Worm (Caenorhabditis elegans): ENCODE data around the gene nhr-101.
A peak's percentile ranks its signal among the peaks of the same experiment; 100 is the strongest.

The nhr-101 gene

ce11 chrV:11531100-11531499 is 39.2 kb upstream of the nhr-101 start (continued):
- TF ChIP-seq ets-5 (GFP tag; IDR thresholded peaks at IDR 0.05): no peak
- no peak for TF ChIP-seq hpl-2 (GFP tag; optimal IDR thresholded peaks at IDR 0.05)
- peak; percentile 100 for TF ChIP-seq nhr-85 (tag)
- no peak for TF ChIP-seq ztf-4 (tag; optimal IDR thresholded peaks at IDR 0.05)
- no peak for TF ChIP-seq unc-30 (tag; optimal IDR thresholded peaks at IDR 0.05)
- TF ChIP-seq lin-15B (tag; optimal IDR thresholded peaks at IDR 0.05): no peak
- TF ChIP-seq ztf-11 (tag; optimal IDR thresholded peaks at IDR 0.05): no peak
- no peak for TF ChIP-seq nhr-12 (tag; optimal IDR thresholded peaks at IDR 0.05)
- TF ChIP-seq sox-4 (tag; optimal IDR thresholded peaks at IDR 0.05): no peak
- TF ChIP-seq swsn-7 (tag; optimal IDR thresholded peaks at IDR 0.05): peak; percentile 31
- TF ChIP-seq aly-2 (tag; optimal IDR thresholded peaks at IDR 0.05): no peak
- no peak for TF ChIP-seq sup-37 (GFP tag; optimal IDR thresholded peaks at IDR 0.05)
- no peak for TF ChIP-seq Y116A8C.19 (tag; optimal IDR thresholded peaks at IDR 0.05; ENCODE audit: borderline replicate concordance)
- TF ChIP-seq unc-130 (tag; optimal IDR thresholded peaks at IDR 0.05): peak; percentile 84
- TF ChIP-seq nhr-84 (tag; optimal IDR thresholded peaks at IDR 0.05): no peak
- no peak for TF ChIP-seq ceh-8 (GFP tag; optimal IDR thresholded peaks at IDR 0.05)
- no peak for TF ChIP-seq nhr-77 (tag; optimal IDR thresholded peaks at IDR 0.05)
- TF ChIP-seq dpl-1 (GFP tag; optimal IDR thresholded peaks at IDR 0.05): peak in 2 of 3 experiments; percentile 22 to 36
- peak; percentile 90 for TF ChIP-seq nhr-20 (tag; optimal IDR thresholded peaks at IDR 0.05)
- TF ChIP-seq fkh-4 (tag; optimal IDR thresholded peaks at IDR 0.05; ENCODE audit: borderline replicate concordance): no peak
- peak; percentile 82 for TF ChIP-seq nhr-71 (tag; optimal IDR thresholded peaks at IDR 0.05)
- TF ChIP-seq elt-3 (tag; optimal IDR thresholded peaks at IDR 0.05): peak in 5 of 6 experiments; percentile 58 to 92 (median 89)
- TF ChIP-seq ces-1 (GFP tag; optimal IDR thresholded peaks at IDR 0.05): no peak
- TF ChIP-seq ceh-63 (GFP tag; optimal IDR thresholded peaks at IDR 0.05): no peak
- 0 out of 2 replicates have a peak, but pooled peaks have one; percentile 23 for TF ChIP-seq mab-9 (GFP tag; IDR thresholded peaks at IDR 0.05)
- peak in 1 of 2 experiments; percentile 72 for TF ChIP-seq lin-35 (GFP tag; optimal IDR thresholded peaks at IDR 0.05)
- no peak for TF ChIP-seq F16B12.6 (tag; optimal IDR thresholded peaks at IDR 0.05)
- TF ChIP-seq lsy-2 (tag; optimal IDR thresholded peaks at IDR 0.05): peak; percentile 56 to 84
- peak; percentile 85 for TF ChIP-seq mep-1 (tag; optimal IDR thresholded peaks at IDR 0.05)
- no peak for TF ChIP-seq unc-86 (tag; optimal IDR thresholded peaks at IDR 0.05)
- peak; percentile 56 for TF ChIP-seq nhr-47 (tag; optimal IDR thresholded peaks at IDR 0.05)
- peak; percentile 35 for TF ChIP-seq tbx-2 (tag; optimal IDR thresholded peaks at IDR 0.05)
- no peak for TF ChIP-seq pqm-1 (tag; optimal IDR thresholded peaks at IDR 0.05)
- no peak for TF ChIP-seq efl-3 (GFP tag; optimal IDR thresholded peaks at IDR 0.05)
- TF ChIP-seq grh-1 (GFP tag; IDR thresholded peaks at IDR 0.05): peak; percentile 87
- peak in 1 of 3 experiments; percentile 23 for TF ChIP-seq ceh-82 (tag; optimal IDR thresholded peaks at IDR 0.05)
- TF ChIP-seq elt-2 (tag; optimal IDR thresholded peaks at IDR 0.05): no peak
- TF ChIP-seq irx-1 (tag; optimal IDR thresholded peaks at IDR 0.05): no peak
- peak; percentile 76 for TF ChIP-seq nhr-90 (tag; optimal IDR thresholded peaks at IDR 0.05; ENCODE audit: poor library complexity)
- TF ChIP-seq dsc-1 (tag; optimal IDR thresholded peaks at IDR 0.05): no peak

- TF ChIP-seq lsy-2 (tag; optimal IDR thresholded peaks at IDR 0.05) (peak; percentile 67 to 92), dpl-1 (GFP tag; optimal IDR thresholded peaks at IDR 0.05) (peak; percentile 19 to 55 (median 25)), elt-3 (tag; optimal IDR thresholded peaks at IDR 0.05) (peak in 5 of 6 experiments; percentile 23 to 82 (median 69)), sptf-1 (tag; optimal IDR thresholded peaks at IDR 0.05) (no peak), lin-15B (tag; optimal IDR thresholded peaks at IDR 0.05) (no peak), unc-130 (tag; optimal IDR thresholded peaks at IDR 0.05) (peak; percentile 89), fkh-4 (tag; optimal IDR thresholded peaks at IDR 0.05; ENCODE audit: borderline replicate concordance) (peak; percentile 72), pax-3 (tag; optimal IDR thresholded peaks at IDR 0.05) (no peak), ceh-82 (tag; optimal IDR thresholded peaks at IDR 0.05) (peak in 1 of 3 experiments; percentile 50), xbp-1 (tag; optimal IDR thresholded peaks at IDR 0.05) (peak; percentile 66), pag-3 (tag; optimal IDR thresholded peaks at IDR 0.05; ENCODE audit: borderline replicate concordance, insufficient read depth) (peak; percentile 38), blmp-1 (tag; optimal IDR thresholded peaks at IDR 0.05) (peak; percentile 92), unc-30 (tag; optimal IDR thresholded peaks at IDR 0.05) (no peak), mab-9 (GFP tag; IDR thresholded peaks at IDR 0.05) (no peak), zip-4 (GFP tag; optimal IDR thresholded peaks at IDR 0.05) (no peak), nhr-84 (tag; optimal IDR thresholded peaks at IDR 0.05) (no peak), nhr-20 (tag; optimal IDR thresholded peaks at IDR 0.05) (peak; percentile 97), nhr-90 (tag; optimal IDR thresholded peaks at IDR 0.05; ENCODE audit: poor library complexity) (peak; percentile 88), nhr-47 (tag; optimal IDR thresholded peaks at IDR 0.05) (peak; percentile 76), lin-35 (GFP tag; optimal IDR thresholded peaks at IDR 0.05) (peak; percentile 53 to 78), lin-14 (GFP tag; optimal IDR thresholded peaks at IDR 0.05) (peak; percentile 97), snu-23 (GFP tag; optimal IDR thresholded peaks at IDR 0.05) (peak; percentile 94), ceh-88 (GFP tag; IDR thresholded peaks at IDR 0.05) (0 out of 2 replicates have a peak, but pooled peaks have one; percentile 23)
These were observed 38.3 kb upstream of the nhr-101 start for ce11 chrV:11531831-11532534.

Data from whole organism, L1 larva.